Fruit fly (Drosophila melanogaster) whole organism, pupa: ENCODE results near the gene CNPYb.

Source experiments
- CG10348 ChIP-seq: fragments of 200-800 bp; sonication (Bioruptor generic); IDR thresholded peaks from 2 replicates; pipeline ENCODE4 v1.3.6; 2022; ENCODE audit warnings: missing biosample characterization, missing genetic modification characterization
- CG12605 ChIP-seq: fragments of 200-800 bp; sonication (Bioruptor generic); IDR thresholded peaks from 2 replicates; pipeline ENCODE4 v1.3.6; 2022; ENCODE audit warnings: missing biosample characterization, missing genetic modification characterization
- CG13204 ChIP-seq: fragments of 200-800 bp; sonication (Bioruptor generic); optimal IDR thresholded peaks from 2 replicates; lab custom pipeline; 2018; ENCODE audit warnings: missing biosample characterization, mild to moderate bottlenecking, missing genetic modification characterization, moderate library complexity
- CG14655 ChIP-seq: fragments of 200-800 bp; sonication (Bioruptor generic); optimal IDR thresholded peaks from 3 replicates; lab custom pipeline; 2017; ENCODE audit warnings: mild to moderate bottlenecking, missing biosample characterization, missing genetic modification reagents, missing genetic modification characterization
- CG15710 ChIP-seq: fragments of 200-800 bp; sonication (Bioruptor generic); optimal IDR thresholded peaks from 2 replicates; lab custom pipeline; 2018; ENCODE audit warnings: missing biosample characterization, mild to moderate bottlenecking, missing genetic modification characterization, moderate library complexity
- CG17806 ChIP-seq: fragments of 200-800 bp; sonication (Bioruptor generic); optimal IDR thresholded peaks from 2 replicates; lab custom pipeline; 2018; ENCODE audit warnings: missing biosample characterization, mild to moderate bottlenecking, missing genetic modification characterization, moderate library complexity
- CG32121 ChIP-seq: fragments of 200-800 bp; sonication (Bioruptor generic); IDR thresholded peaks from 2 replicates; pipeline ENCODE4 v1.3.6; 2022; ENCODE audit warnings: missing biosample characterization, missing genetic modification characterization
- CG34367 ChIP-seq: fragments of 200-800 bp; sonication (Bioruptor generic); optimal IDR thresholded peaks from 2 replicates; lab custom pipeline; 2018; ENCODE audit warnings: missing biosample characterization, mild to moderate bottlenecking, missing genetic modification characterization
- CG4496 ChIP-seq: fragments of 200-800 bp; sonication (Bioruptor generic); IDR thresholded peaks from 3 replicates; pipeline ENCODE4 v1.3.6; 2022; ENCODE audit warnings: missing biosample characterization, missing genetic modification characterization
- CG8159 ChIP-seq: fragments of 200-800 bp; sonication (Bioruptor generic); optimal IDR thresholded peaks from 3 replicates; lab custom pipeline; 2018; ENCODE audit warnings: missing biosample characterization, mild to moderate bottlenecking, missing genetic modification characterization, moderate library complexity
- CG8301 ChIP-seq: fragments of 200-800 bp; sonication (Bioruptor generic); optimal IDR thresholded peaks from 2 replicates; lab custom pipeline; 2018; ENCODE audit warnings: missing biosample characterization, mild to moderate bottlenecking, missing genetic modification characterization
- CG9948 ChIP-seq: fragments of 200-800 bp; sonication (Bioruptor generic); optimal IDR thresholded peaks from 2 replicates; lab custom pipeline; 2018; ENCODE audit warnings: missing biosample characterization, mild to moderate bottlenecking, missing genetic modification characterization, moderate library complexity
- D1 ChIP-seq: fragments of 200-800 bp; sonication (Bioruptor generic); optimal IDR thresholded peaks from 2 replicates; lab custom pipeline; 2018; ENCODE audit warnings: missing biosample characterization, mild to moderate bottlenecking, missing genetic modification characterization, moderate library complexity
- EcR ChIP-seq: fragments of 200-800 bp; sonication (Bioruptor generic); optimal IDR thresholded peaks from 3 replicates; lab custom pipeline; 2019; ENCODE audit warnings: missing biosample characterization, missing genetic modification characterization, mild to moderate bottlenecking, moderate library complexity, missing genetic modification reagents
- Ets98B ChIP-seq: fragments of 200-800 bp; sonication (Bioruptor generic); IDR thresholded peaks from 2 replicates; pipeline ENCODE4 v1.3.6; 2022; ENCODE audit warnings: missing biosample characterization, missing genetic modification characterization
- Pif1A ChIP-seq: fragments of 200-800 bp; sonication (Bioruptor generic); optimal IDR thresholded peaks from 3 replicates; lab custom pipeline; 2016; ENCODE audit warnings: missing biosample characterization, missing genetic modification characterization
- Pif1B ChIP-seq: fragments of 200-800 bp; sonication (Bioruptor generic); optimal IDR thresholded peaks from 3 replicates; lab custom pipeline; 2016; ENCODE audit warnings: missing biosample characterization, missing genetic modification characterization
- Snoo ChIP-seq: fragments of 200-800 bp; sonication (Bioruptor generic); optimal IDR thresholded peaks from 3 replicates; lab custom pipeline; 2017; ENCODE audit warnings: missing biosample characterization, mild to moderate bottlenecking, missing genetic modification characterization, inconsistent platforms
- fd96Ca ChIP-seq: fragments of 200-800 bp; sonication (Bioruptor generic); IDR thresholded peaks from 3 replicates; pipeline ENCODE4 v1.3.6; 2022; ENCODE audit warnings: missing biosample characterization, missing genetic modification characterization
- gl ChIP-seq: fragments of 200-800 bp; sonication (Bioruptor generic); optimal IDR thresholded peaks from 2 replicates; lab custom pipeline; 2018; ENCODE audit warnings: missing biosample characterization, mild to moderate bottlenecking, missing genetic modification characterization
- rn ChIP-seq: fragments of 200-800 bp; sonication (Bioruptor generic); IDR thresholded peaks from 2 replicates; pipeline ENCODE4 v1.3.6; 2022; ENCODE audit warnings: missing biosample characterization, missing genetic modification characterization

Gene CNPYb

DNA sequence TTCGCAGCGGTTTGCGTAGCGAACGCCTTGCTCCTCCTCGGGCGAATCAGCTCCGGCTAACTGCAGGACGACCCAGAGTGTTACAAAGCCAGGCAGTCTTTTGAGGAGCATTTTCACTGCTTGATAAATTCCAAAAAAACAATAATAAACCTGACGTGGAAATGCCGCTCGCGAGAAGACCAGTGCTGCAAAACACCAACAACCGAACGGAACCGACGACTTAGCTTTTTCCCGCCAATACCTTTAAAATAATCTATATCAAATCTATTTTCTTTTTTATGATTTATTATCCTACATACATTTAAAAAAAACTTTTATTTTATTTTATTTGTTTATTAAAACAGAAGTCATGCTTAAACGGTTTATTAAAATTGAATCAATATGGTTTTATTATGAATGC lies at the start of gene CNPYb:
CNPYb (minus strand) TSS at position 186 of the 400 bp plus-strand sequence.
- TF ChIP-seq fd96Ca (GFP tag; lab: Robert Waterston, UW) (no peak), Pif1B (peak; percentile 1), D1 (tag; lab: Kevin White, UChicago) (peak; percentile 6), Pif1A (GFP tag; lab: Kevin White, UChicago) (no peak)

DNA sequence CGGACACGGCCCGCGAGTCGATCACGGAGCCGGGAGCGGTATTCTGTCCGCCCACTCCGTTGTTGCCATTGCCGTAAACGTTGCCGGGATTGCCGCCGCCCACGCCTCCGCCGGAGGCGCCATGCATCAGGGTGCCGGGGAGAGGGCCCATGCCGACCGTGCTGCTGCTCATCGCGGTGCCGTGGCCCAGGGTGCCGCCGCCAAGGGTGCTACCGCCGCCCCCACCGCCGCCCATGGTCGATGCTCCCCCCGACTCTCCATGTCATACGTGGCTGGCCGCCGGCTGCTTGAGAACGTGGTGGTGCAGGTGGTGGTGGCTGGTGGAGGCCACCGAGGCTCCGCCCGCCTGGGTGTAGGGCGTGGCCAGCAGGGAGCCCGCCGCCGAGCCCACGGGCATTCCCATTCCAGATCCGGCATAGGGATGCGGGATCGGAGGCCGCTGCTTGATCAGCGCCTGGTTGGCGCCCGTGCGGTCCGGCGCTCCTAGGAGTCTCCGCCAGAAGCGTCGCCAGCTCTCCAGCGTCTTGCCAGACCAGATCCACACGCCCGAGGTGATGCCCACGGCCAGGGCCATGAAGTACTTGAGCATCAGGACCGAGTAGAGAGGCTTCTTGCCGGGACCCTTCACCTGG lies 48.0 kb upstream of the CNPYb start:
- TF ChIP-seq D1 (tag; lab: Kevin White, UChicago), result no peak
- no peak for TF ChIP-seq CG4496 (GFP tag; lab: Robert Waterston, UW)
- TF ChIP-seq rn (GFP tag; lab: Robert Waterston, UW), result no peak
- no peak for TF ChIP-seq CG34367 (tag; lab: Kevin White, UChicago)
- TF ChIP-seq CG13204, result no peak
- TF ChIP-seq Ets98B, result no peak

DNA sequence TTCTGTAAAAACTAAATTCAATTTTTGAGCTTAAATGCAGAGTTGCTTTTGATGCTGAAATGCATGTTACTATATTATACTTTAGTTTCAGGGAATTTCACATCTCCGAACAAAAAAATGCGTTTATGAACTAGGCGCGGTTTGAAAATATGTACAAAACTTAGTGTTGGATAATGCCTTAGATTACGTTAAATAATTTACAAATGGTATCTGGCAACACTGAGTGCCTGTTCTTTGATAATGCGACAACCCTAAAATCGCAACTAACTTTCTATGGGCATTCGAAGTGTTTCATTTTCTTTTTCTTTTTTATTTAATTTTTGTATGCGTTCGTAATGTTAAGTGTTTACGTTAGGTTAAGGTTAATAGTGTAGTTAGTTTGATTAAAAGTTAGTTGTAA lies 46.6 kb upstream of the CNPYb start:
- TF ChIP-seq fd96Ca (GFP tag; lab: Robert Waterston, UW), result no peak
- no peak for TF ChIP-seq Snoo
- TF ChIP-seq CG32121 (GFP tag; lab: Robert Waterston, UW), result no peak
- TF ChIP-seq CG4496 (GFP tag; lab: Robert Waterston, UW), result no peak
- TF ChIP-seq gl (tag; lab: Kevin White, UChicago), result no peak

DNA sequence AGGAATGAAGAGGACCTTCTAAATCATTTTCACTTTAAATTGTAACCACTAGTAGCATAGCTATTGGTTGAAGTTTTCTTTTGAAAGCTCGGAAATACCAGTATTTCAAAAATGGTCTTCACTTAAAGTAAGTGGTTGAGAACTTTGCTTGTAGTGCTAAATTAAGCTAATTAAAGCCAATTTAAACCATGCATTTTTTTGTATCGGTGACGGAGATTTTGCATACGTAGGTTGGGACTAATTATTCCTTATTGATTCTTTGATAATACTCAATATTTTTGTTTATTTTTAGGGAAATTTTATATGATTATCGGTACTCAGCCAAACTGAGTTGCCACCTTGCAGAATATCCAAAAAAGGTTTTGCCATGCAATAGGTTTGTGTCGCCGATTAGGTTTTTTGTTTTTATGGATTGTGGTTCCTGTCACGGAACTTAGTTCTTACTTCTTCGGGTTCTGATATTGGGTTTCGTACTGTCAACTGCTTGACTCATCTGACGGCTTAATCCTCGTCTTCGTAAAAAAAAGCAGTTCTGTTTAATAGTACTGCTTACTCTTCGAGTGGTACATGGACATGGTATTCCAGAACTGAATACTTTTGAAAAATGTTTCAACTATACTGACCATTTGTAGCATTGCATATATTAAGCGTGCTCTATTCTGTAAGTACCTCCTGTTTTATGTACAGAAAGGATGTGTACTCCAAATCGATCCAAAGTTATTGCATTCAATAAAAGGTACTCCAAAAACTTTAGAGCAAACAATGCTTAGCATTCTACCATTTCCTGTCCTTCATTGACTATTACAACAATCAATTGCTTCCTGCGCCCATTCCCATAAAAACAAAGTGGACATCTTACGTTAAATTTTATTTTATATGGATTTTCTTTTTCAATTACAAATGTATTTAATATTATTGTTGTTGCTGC lies 44.3 kb upstream of the CNPYb start:
- no peak for TF ChIP-seq CG9948
- TF ChIP-seq fd96Ca (GFP tag; lab: Robert Waterston, UW), result no peak
- TF ChIP-seq CG15710 (tag; lab: Kevin White, UChicago), result no peak
- TF ChIP-seq D1 (tag; lab: Kevin White, UChicago), result peak; percentile 52

DNA sequence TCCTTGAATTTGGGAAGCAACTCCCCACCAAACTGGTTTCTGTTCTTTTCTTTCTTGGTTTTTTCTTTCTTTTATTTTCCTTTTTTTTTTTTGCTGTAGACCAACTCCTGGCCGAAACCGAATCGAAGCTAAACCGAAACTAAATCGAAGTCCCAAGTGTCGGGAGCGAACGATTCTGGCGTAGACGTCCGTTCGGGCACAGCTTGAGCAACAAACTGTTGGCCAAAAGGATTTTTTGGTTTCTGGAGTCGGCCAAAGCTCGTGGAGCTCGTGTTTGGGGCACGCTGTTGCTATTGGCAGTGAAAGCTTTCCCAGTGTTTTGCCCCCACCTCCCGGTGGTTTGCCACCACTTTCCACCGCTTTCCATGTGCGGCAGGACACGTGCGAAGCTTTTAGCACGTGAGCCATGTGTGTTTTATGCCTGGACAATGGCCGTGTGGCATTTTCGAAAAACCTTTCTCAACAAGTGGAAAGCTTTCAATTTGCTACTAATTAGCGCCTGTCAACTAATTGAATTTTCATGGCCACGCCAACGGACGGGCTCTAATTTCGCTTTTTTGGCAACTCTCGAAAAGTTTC lies 43.0 kb upstream of the CNPYb start, which contains the start of gene CG14082:
CG14082 (minus strand) TSS at position 51 of the 579 bp plus-strand sequence.
- TF ChIP-seq CG32121 (GFP tag; lab: Robert Waterston, UW) (no peak), D1 (tag; lab: Kevin White, UChicago) (no peak), CG8301 (no peak), CG15710 (tag; lab: Kevin White, UChicago) (no peak), gl (tag; lab: Kevin White, UChicago) (no peak), CG17806 (tag; lab: Kevin White, UChicago) (no peak), EcR (GFP tag; lab: Kevin White, UChicago) (no peak), Snoo (no peak), CG34367 (tag; lab: Kevin White, UChicago) (no peak), Ets98B (no peak), CG9948 (no peak), CG12605 (no peak), CG14655 (no peak), CG8159 (tag; lab: Kevin White, UChicago) (no peak), CG13204 (no peak), Pif1A (GFP tag; lab: Kevin White, UChicago) (no peak), fd96Ca (GFP tag; lab: Robert Waterston, UW) (no peak), rn (GFP tag; lab: Robert Waterston, UW) (no peak), CG10348 (GFP tag; lab: Robert Waterston, UW) (no peak)

DNA sequence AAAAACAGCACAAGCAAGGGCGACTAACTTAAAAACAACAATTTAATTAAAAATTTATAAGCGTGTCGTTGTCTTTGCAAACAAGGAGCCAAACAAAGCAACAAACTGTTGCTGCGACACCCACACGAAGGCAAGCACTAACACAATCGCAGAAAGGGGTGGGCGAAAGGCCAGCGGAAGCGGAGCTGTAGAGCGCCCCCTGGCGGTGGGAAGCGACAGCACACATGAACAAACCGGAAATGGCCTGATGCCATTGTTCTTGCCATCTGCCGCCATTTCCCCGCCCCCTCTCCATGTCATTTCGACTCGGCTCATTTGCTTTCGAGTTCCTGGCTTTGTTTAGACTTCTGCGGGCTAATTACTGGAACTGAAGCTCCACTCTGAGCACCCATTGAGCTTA lies 36.6 kb upstream of the CNPYb start:
- no peak for TF ChIP-seq CG10348 (GFP tag; lab: Robert Waterston, UW)
- TF ChIP-seq CG9948, result no peak
- no peak for TF ChIP-seq Pif1B
- no peak for TF ChIP-seq Snoo
- TF ChIP-seq CG34367 (tag; lab: Kevin White, UChicago), result no peak
- no peak for TF ChIP-seq CG8301
- no peak for TF ChIP-seq CG4496 (GFP tag; lab: Robert Waterston, UW)
- TF ChIP-seq EcR (GFP tag; lab: Kevin White, UChicago), result no peak
- no peak for TF ChIP-seq CG14655
- TF ChIP-seq rn (GFP tag; lab: Robert Waterston, UW), result no peak
- no peak for TF ChIP-seq Pif1A (GFP tag; lab: Kevin White, UChicago)
- TF ChIP-seq CG17806 (tag; lab: Kevin White, UChicago), result no peak
- no peak for TF ChIP-seq CG8159 (tag; lab: Kevin White, UChicago)
- TF ChIP-seq fd96Ca (GFP tag; lab: Robert Waterston, UW), result no peak
- TF ChIP-seq CG32121 (GFP tag; lab: Robert Waterston, UW), result no peak
